Fruit fly (Drosophila melanogaster): Measurements from ENCODE around the gene CG2816.

dm6 chr2L:3700990-3701389 is 2.5 kb upstream of the CG2816 start, which contains the start of gene CG42467:
- TF ChIP-seq insv (optimal IDR thresholded peaks at IDR 0.05) (no peak), Sin3A (optimal IDR thresholded peaks at IDR 0.05) (no peak), ttk (optimal IDR thresholded peaks at IDR 0.05) (no peak)
